Fruit fly (Drosophila melanogaster) whole organism, embryonic: ENCODE results near the gene bol.
A peak's percentile ranks its signal among the peaks of the same experiment; 100 is the strongest.

Experiments used
- ATbp ChIP-seq: fragments of 200-800 bp; sonication (Bioruptor generic); optimal IDR thresholded peaks from 2 replicates; lab custom pipeline; 2017; ENCODE audit warnings: missing biosample characterization, mild to moderate bottlenecking, missing genetic modification characterization, missing genetic modification reagents
- Antp ChIP-seq: fragments of 200-800 bp; sonication (Bioruptor generic); optimal IDR thresholded peaks from 3 replicates; lab custom pipeline; 2016; ENCODE audit warnings: missing biosample characterization, missing genetic modification characterization
- BEAF-32 ChIP-seq: fragments of 200-800 bp; sonication (Bioruptor generic); optimal IDR thresholded peaks from 3 replicates; lab custom pipeline; 2017; ENCODE audit warnings: missing biosample characterization, missing genetic modification characterization, mild to moderate bottlenecking, moderate library complexity, missing genetic modification reagents
- Blimp-1 ChIP-seq: fragments of 200-800 bp; sonication (Bioruptor generic); optimal IDR thresholded peaks from 3 replicates; lab custom pipeline; 2018; ENCODE audit warnings: missing biosample characterization, missing genetic modification characterization, mild to moderate bottlenecking, moderate library complexity, missing genetic modification reagents
- CG10267 ChIP-seq: fragments of 200-800 bp; sonication (Bioruptor generic); optimal IDR thresholded peaks from 2 replicates; lab custom pipeline; 2018; ENCODE audit warnings: missing biosample characterization, mild to moderate bottlenecking, missing genetic modification characterization, moderate library complexity
- CG10959 ChIP-seq: fragments of 200-800 bp; sonication (Bioruptor generic); IDR thresholded peaks from 2 replicates; pipeline ENCODE4 v1.3.6; 2022; ENCODE audit warnings: missing biosample characterization, missing genetic modification characterization
- CG1603 ChIP-seq: fragments of 200-800 bp; sonication (Bioruptor generic); optimal IDR thresholded peaks from 2 replicates; lab custom pipeline; 2019; ENCODE audit warnings: missing biosample characterization, mild to moderate bottlenecking, missing genetic modification characterization, moderate library complexity
- CG1647 ChIP-seq: fragments of 200-800 bp; sonication (Bioruptor generic); optimal IDR thresholded peaks from 3 replicates; lab custom pipeline; 2016; ENCODE audit warnings: missing biosample characterization, missing genetic modification characterization
- CG17328 ChIP-seq: fragments of 200-800 bp; sonication (Bioruptor generic); IDR thresholded peaks from 2 replicates; pipeline ENCODE4 v1.3.6; 2022; ENCODE audit warnings: missing biosample characterization, missing genetic modification characterization
- CG17912 ChIP-seq: fragments of 200-800 bp; sonication (Bioruptor generic); optimal IDR thresholded peaks from 2 replicates; lab custom pipeline; 2018; ENCODE audit warnings: missing biosample characterization, mild to moderate bottlenecking, missing genetic modification characterization
- CG2199 ChIP-seq: fragments of 200-800 bp; sonication (Bioruptor generic); IDR thresholded peaks from 3 replicates; pipeline ENCODE4 v1.3.6; 2022; ENCODE audit warnings: missing biosample characterization, missing genetic modification characterization
- CG30403 ChIP-seq: fragments of 200-800 bp; sonication (Bioruptor generic); optimal IDR thresholded peaks from 3 replicates; lab custom pipeline; 2016; ENCODE audit warnings: missing biosample characterization, missing genetic modification characterization
- CG31365 ChIP-seq: fragments of 200-800 bp; sonication (Bioruptor generic); optimal IDR thresholded peaks from 2 replicates; lab custom pipeline; 2018; ENCODE audit warnings: missing biosample characterization, mild to moderate bottlenecking, missing genetic modification characterization
- CG34422 ChIP-seq: fragments of 200-800 bp; sonication (Bioruptor generic); IDR thresholded peaks from 3 replicates; pipeline ENCODE4 v1.3.6; 2022; ENCODE audit warnings: missing biosample characterization, missing genetic modification characterization
- CG6791 ChIP-seq: fragments of 200-800 bp; sonication (Bioruptor generic); IDR thresholded peaks from 3 replicates; pipeline ENCODE4 v1.3.6; 2022; ENCODE audit warnings: missing biosample characterization, missing genetic modification characterization; ENCODE audit not compliant: partially characterized antibody
- CG8924 ChIP-seq: fragments of 200-800 bp; optimal IDR thresholded peaks from 3 replicates; lab custom pipeline; 2019; ENCODE audit warnings: missing biosample characterization, mild to moderate bottlenecking, missing genetic modification characterization, moderate library complexity
- CTCF ChIP-seq: fragments of 200-800 bp; sonication (Bioruptor generic); optimal IDR thresholded peaks from 2 replicates; lab custom pipeline; 2017; ENCODE audit warnings: missing biosample characterization, mild to moderate bottlenecking, missing genetic modification characterization, moderate library complexity
- CrebB ChIP-seq: fragments of 200-800 bp; sonication (Bioruptor generic); optimal IDR thresholded peaks from 3 replicates; lab custom pipeline; 2018; ENCODE audit warnings: missing biosample characterization, mild to moderate bottlenecking, missing genetic modification characterization
- Deaf1 ChIP-seq: fragments of 200-800 bp; optimal IDR thresholded peaks from 3 replicates; lab custom pipeline; 2019; ENCODE audit warnings: missing biosample characterization, mild to moderate bottlenecking, missing genetic modification characterization, moderate library complexity
- E2f1 ChIP-seq: fragments of 200-800 bp; sonication (Bioruptor generic); IDR thresholded peaks from 2 replicates; pipeline ENCODE4 v1.3.6; 2022; ENCODE audit warnings: missing biosample characterization, missing genetic modification characterization
- HLHmδ ChIP-seq: fragments of 200-800 bp; sonication (Bioruptor generic); optimal IDR thresholded peaks from 2 replicates; lab custom pipeline; 2018; ENCODE audit warnings: missing biosample characterization, mild to moderate bottlenecking, missing genetic modification characterization, moderate library complexity
- HmgZ ChIP-seq: fragments of 200-800 bp; sonication (Bioruptor generic); optimal IDR thresholded peaks from 2 replicates; lab custom pipeline; 2018; ENCODE audit warnings: missing biosample characterization, mild to moderate bottlenecking, missing genetic modification characterization
- Lhr ChIP-seq: fragments of 200-800 bp; sonication (Bioruptor generic); optimal IDR thresholded peaks from 3 replicates; lab custom pipeline; 2017; ENCODE audit warnings: mild to moderate bottlenecking, missing biosample characterization, missing genetic modification reagents, missing genetic modification characterization
- MESR4 ChIP-seq: fragments of 200-800 bp; sonication (Bioruptor generic); optimal IDR thresholded peaks from 2 replicates; lab custom pipeline; 2018; ENCODE audit warnings: missing biosample characterization, mild to moderate bottlenecking, missing genetic modification characterization, moderate library complexity
- MTF-1 ChIP-seq: fragments of 200-800 bp; sonication (Bioruptor generic); optimal IDR thresholded peaks from 2 replicates; lab custom pipeline; 2018; ENCODE audit warnings: missing biosample characterization, mild to moderate bottlenecking, missing genetic modification characterization, borderline replicate concordance
- Mad ChIP-seq: fragments of 200-800 bp; sonication (Bioruptor generic); optimal IDR thresholded peaks from 2 replicates; lab custom pipeline; 2016; ENCODE audit warnings: missing biosample characterization, missing genetic modification characterization
- Meics ChIP-seq: fragments of 200-800 bp; sonication (Bioruptor generic); optimal IDR thresholded peaks from 2 replicates; lab custom pipeline; 2017; ENCODE audit warnings: missing biosample characterization, mild to moderate bottlenecking, missing genetic modification characterization
- Myb ChIP-seq: fragments of 200-800 bp; sonication (Bioruptor generic); optimal IDR thresholded peaks from 2 replicates; lab custom pipeline; 2016; ENCODE audit warnings: missing biosample characterization, missing genetic modification characterization
- PHDP ChIP-seq: fragments of 200-800 bp; sonication (Bioruptor generic); optimal IDR thresholded peaks from 3 replicates; lab custom pipeline; 2018; ENCODE audit warnings: missing biosample characterization, mild to moderate bottlenecking, missing genetic modification characterization, moderate library complexity
- Scr ChIP-seq: fragments of 200-800 bp; sonication (Bioruptor generic); IDR thresholded peaks from 2 replicates; pipeline ENCODE4 v1.3.6; 2022; ENCODE audit warnings: missing biosample characterization, missing genetic modification characterization; ENCODE audit not compliant: partially characterized antibody
- Sin3A ChIP-seq: fragments of >200 bp; optimal IDR thresholded peaks from 2 replicates; lab custom pipeline; 2018
- Sry-δ ChIP-seq: fragments of 200-800 bp; sonication (Bioruptor generic); optimal IDR thresholded peaks from 2 replicates; lab custom pipeline; 2016; ENCODE audit warnings: missing biosample characterization, missing genetic modification characterization
- Ssrp ChIP-seq: fragments of 200-800 bp; sonication (Bioruptor generic); optimal IDR thresholded peaks from 2 replicates; lab custom pipeline; 2018; ENCODE audit warnings: missing biosample characterization, mild to moderate bottlenecking, missing genetic modification characterization, moderate library complexity
- ap ChIP-seq: fragments of 200-800 bp; sonication (Bioruptor generic); IDR thresholded peaks from 2 replicates; pipeline ENCODE4 v1.3.6; 2022; ENCODE audit warnings: missing biosample characterization, missing genetic modification characterization
- bbx ChIP-seq: fragments of 200-800 bp; sonication (Bioruptor generic); IDR thresholded peaks from 2 replicates; pipeline ENCODE4 v1.3.6; 2022; ENCODE audit warnings: missing biosample characterization, missing genetic modification characterization; ENCODE audit not compliant: partially characterized antibody
- bsh ChIP-seq, 2 experiments: fragments of 200-800 bp; sonication (Bioruptor generic); optimal IDR thresholded peaks; 2 replicates each; lab custom pipeline; 2017 to 2018; ENCODE audit warnings: mild to moderate bottlenecking in 2 of 2, missing biosample characterization in 2 of 2, missing genetic modification characterization in 2 of 2, moderate library complexity in 1 of 2
- cwo ChIP-seq: fragments of 200-800 bp; sonication (Bioruptor generic); optimal IDR thresholded peaks from 3 replicates; lab custom pipeline; 2017; ENCODE audit warnings: missing biosample characterization, missing genetic modification characterization, mild to moderate bottlenecking, moderate library complexity, missing genetic modification reagents
- da ChIP-seq: fragments of 200-800 bp; sonication (Bioruptor generic); optimal IDR thresholded peaks from 2 replicates; lab custom pipeline; 2016; ENCODE audit warnings: missing biosample characterization, missing genetic modification characterization
- dpn ChIP-seq, 2 experiments: fragments of 200-800 bp; sonication (Bioruptor generic); optimal IDR thresholded peaks; 3 replicates each; lab custom pipeline; 2016; ENCODE audit warnings: missing biosample characterization in 2 of 2, missing genetic modification characterization in 2 of 2
- dysf ChIP-seq: fragments of 200-800 bp; sonication (Bioruptor generic); IDR thresholded peaks from 3 replicates; pipeline ENCODE4 v1.3.6; 2022; ENCODE audit warnings: missing biosample characterization, missing genetic modification characterization
- ewg ChIP-seq: fragments of 200-800 bp; sonication (Bioruptor generic); optimal IDR thresholded peaks from 3 replicates; lab custom pipeline; 2017; ENCODE audit warnings: mild to moderate bottlenecking, missing biosample characterization, missing genetic modification reagents, missing genetic modification characterization
- gce ChIP-seq: fragments of 200-800 bp; sonication (Bioruptor generic); IDR thresholded peaks from 3 replicates; pipeline ENCODE4 v1.3.6; 2022; ENCODE audit warnings: missing biosample characterization, missing genetic modification characterization
- h ChIP-seq: fragments of >200 bp; optimal IDR thresholded peaks from 2 replicates; lab custom pipeline; 2017
- her ChIP-seq: fragments of 200-800 bp; sonication (Bioruptor generic); optimal IDR thresholded peaks from 2 replicates; lab custom pipeline; 2016; ENCODE audit warnings: missing biosample characterization, missing genetic modification characterization
- insv ChIP-seq, 2 experiments: fragments of 200-800 bp; sonication (Bioruptor generic); optimal IDR thresholded peaks; 3 replicates each; lab custom pipeline; 2016 to 2018; ENCODE audit warnings: missing biosample characterization in 2 of 2, missing genetic modification characterization in 2 of 2
- row ChIP-seq: fragments of 200-800 bp; sonication (Bioruptor generic); IDR thresholded peaks from 3 replicates; pipeline ENCODE4 v1.3.6; 2022; ENCODE audit warnings: missing biosample characterization, missing genetic modification characterization
- run ChIP-seq: fragments of 200-800 bp; sonication (Bioruptor generic); optimal IDR thresholded peaks from 3 replicates; lab custom pipeline; 2018; ENCODE audit warnings: missing biosample characterization, mild to moderate bottlenecking, missing genetic modification characterization
- sd ChIP-seq: fragments of 200-800 bp; sonication (Bioruptor generic); optimal IDR thresholded peaks from 3 replicates; lab custom pipeline; 2018; ENCODE audit warnings: missing biosample characterization, mild to moderate bottlenecking, missing genetic modification characterization, moderate library complexity
- sim ChIP-seq: fragments of 200-800 bp; sonication (Bioruptor generic); IDR thresholded peaks from 2 replicates; pipeline ENCODE4 v1.3.6; 2022; ENCODE audit warnings: missing biosample characterization, missing genetic modification characterization
- sna ChIP-seq: fragments of 200-800 bp; sonication (Bioruptor generic); IDR thresholded peaks from 2 replicates; pipeline ENCODE4 v1.3.6; 2022; ENCODE audit warnings: missing biosample characterization, missing genetic modification characterization; ENCODE audit not compliant: partially characterized antibody

bol gene

dm6 chr3L:9134349-9134748 is at the start of gene bol, which contains the start of gene Dhpr (continued):
- peak; percentile 76 for TF ChIP-seq HmgZ (tag; lab: Kevin White, UChicago)
- TF ChIP-seq CG10267 (tag; lab: Kevin White, UChicago): peak; percentile 44
- TF ChIP-seq gce (GFP tag; lab: Robert Waterston, UW): peak; percentile 24; the same call in 1 of the 3 replicates
- TF ChIP-seq ap (GFP tag; lab: Robert Waterston, UW): no peak
- no peak for TF ChIP-seq CG8924 (tag; lab: Kevin White, UChicago)
- no peak for TF ChIP-seq run (tag; lab: Kevin White, UChicago)
- TF ChIP-seq sd (tag; lab: Kevin White, UChicago): peak; percentile 39
- TF ChIP-seq Lhr (GFP tag; lab: Kevin White, UChicago): peak; percentile 51
- no peak for TF ChIP-seq CG1647 (GFP tag; lab: Kevin White, UChicago)
- TF ChIP-seq CTCF (GFP tag; lab: Kevin White, UChicago): peak; percentile 30
- TF ChIP-seq dpn (GFP tag; optimal IDR thresholded peaks at IDR 0.05; lab: Kevin White, UChicago): peak in 1 of 2 experiments; percentile 3
- no peak for TF ChIP-seq h
- peak in 1 of 2 experiments; percentile 1 for TF ChIP-seq insv (GFP tag; optimal IDR thresholded peaks at IDR 0.05; lab: Kevin White, UChicago)
- peak; percentile 65 for TF ChIP-seq sna (GFP tag; lab: Robert Waterston, UW)
- peak; percentile 78 for TF ChIP-seq ewg (GFP tag; lab: Kevin White, UChicago)
- no peak for TF ChIP-seq CrebB (tag; lab: Kevin White, UChicago)
- TF ChIP-seq Sry-δ (GFP tag; lab: Kevin White, UChicago): peak; percentile 61
- TF ChIP-seq CG31365: peak; percentile 22
- TF ChIP-seq Scr (GFP tag; lab: Robert Waterston, UW): peak; percentile 56
- no peak for TF ChIP-seq bsh (GFP tag; optimal IDR thresholded peaks at IDR 0.05; lab: Kevin White, UChicago)
- TF ChIP-seq CG34422 (GFP tag; lab: Robert Waterston, UW): peak; percentile 70; the same call in 2 of the 3 replicates
- peak; percentile 50 for TF ChIP-seq her (GFP tag; lab: Kevin White, UChicago)
- peak; percentile 63 for TF ChIP-seq BEAF-32
- 0 out of 3 replicates have a peak, but pooled peaks have one; percentile 27 for TF ChIP-seq dysf (GFP tag; lab: Robert Waterston, UW)
- TF ChIP-seq Blimp-1 (GFP tag; lab: Kevin White, UChicago): peak; percentile 66
- no peak for TF ChIP-seq E2f1 (GFP tag; lab: Robert Waterston, UW)
- no peak for TF ChIP-seq CG10959 (GFP tag; lab: Robert Waterston, UW)
- peak; percentile 0 for TF ChIP-seq Mad (GFP tag; lab: Kevin White, UChicago)
- TF ChIP-seq CG2199 (GFP tag; lab: Robert Waterston, UW): 0 out of 3 replicates have a peak, but pooled peaks have one; percentile 40
- peak; percentile 7 for TF ChIP-seq CG30403 (GFP tag; lab: Kevin White, UChicago)
- TF ChIP-seq CG17912: no peak
- TF ChIP-seq MESR4 (GFP tag; lab: Kevin White, UChicago): peak; percentile 34
- peak; percentile 70 for TF ChIP-seq Sin3A
- peak; percentile 32 for TF ChIP-seq cwo (GFP tag; lab: Kevin White, UChicago)
- TF ChIP-seq Myb: peak; percentile 60
- TF ChIP-seq row (GFP tag; lab: Robert Waterston, UW): peak; percentile 44; the same call in 2 of the 3 replicates
- peak; percentile 37 for TF ChIP-seq PHDP (tag; lab: Kevin White, UChicago)
- peak; percentile 20 for TF ChIP-seq Antp (GFP tag; lab: Kevin White, UChicago)
- TF ChIP-seq bbx: 0 out of 2 replicates have a peak, but pooled peaks have one; percentile 32
- peak; percentile 31 for TF ChIP-seq MTF-1 (GFP tag; lab: Kevin White, UChicago)
- no peak for TF ChIP-seq sim
- peak; percentile 66 for TF ChIP-seq CG1603 (tag; lab: Kevin White, UChicago)
- TF ChIP-seq HLHmδ (GFP tag; lab: Kevin White, UChicago): peak; percentile 72
- no peak for TF ChIP-seq Ssrp
- TF ChIP-seq ATbp: no peak
- peak; percentile 3 for TF ChIP-seq Meics (GFP tag; lab: Kevin White, UChicago)
- peak; percentile 16; the same call in 1 of the 2 replicates for TF ChIP-seq CG17328
- 0 out of 3 replicates have a peak, but pooled peaks have one; percentile 52 for TF ChIP-seq CG6791 (GFP tag; lab: Robert Waterston, UW)
- TF ChIP-seq Deaf1 (tag; lab: Kevin White, UChicago): no peak
- no peak for TF ChIP-seq da
